Fruit fly (Drosophila melanogaster) whole organism, wandering third instar larva: ENCODE data around the gene brat.

Experiments used
- Abd-B ChIP-seq: fragments of >200 bp; optimal IDR thresholded peaks from 2 replicates; lab custom pipeline; 2017; ENCODE audit warnings: missing biosample characterization, missing genetic modification characterization
- CrebA ChIP-seq: fragments of 200-800 bp; sonication (Bioruptor generic); optimal IDR thresholded peaks from 2 replicates; lab custom pipeline; 2016; ENCODE audit warnings: missing biosample characterization, mild to moderate bottlenecking, missing genetic modification characterization, borderline replicate concordance
- HLH106 ChIP-seq: fragments of 200-800 bp; optimal IDR thresholded peaks from 3 replicates; lab custom pipeline; 2019; ENCODE audit warnings: missing biosample characterization, mild to moderate bottlenecking, missing genetic modification characterization, moderate library complexity
- Hnf4 ChIP-seq: fragments of 200-800 bp; sonication (Bioruptor generic); optimal IDR thresholded peaks from 2 replicates; lab custom pipeline; 2016; ENCODE audit warnings: missing biosample characterization, mild to moderate bottlenecking, missing genetic modification characterization
- Hr78 ChIP-seq: fragments of >200 bp; optimal IDR thresholded peaks from 2 replicates; lab custom pipeline; 2017; ENCODE audit warnings: missing biosample characterization, missing genetic modification characterization
- Myc ChIP-seq: fragments of >200 bp; optimal IDR thresholded peaks from 2 replicates; lab custom pipeline; 2017
- Rel ChIP-seq, 2 experiments: fragments of 200-800 bp; sonication (Bioruptor generic) in 1 of 2; optimal IDR thresholded peaks; 2 replicates in 1 of 2; 3 replicates in 1 of 2; lab custom pipeline; 2016 to 2019; ENCODE audit warnings: mild to moderate bottlenecking in 2 of 2, missing biosample characterization in 2 of 2, missing genetic modification characterization in 2 of 2, moderate library complexity in 1 of 2
- br ChIP-seq: fragments of 200-800 bp; sonication (Bioruptor generic); optimal IDR thresholded peaks from 2 replicates; lab custom pipeline; 2016; ENCODE audit warnings: missing biosample characterization, missing genetic modification characterization
- dsf ChIP-seq: sonication (Bioruptor generic); optimal IDR thresholded peaks from 2 replicates; lab custom pipeline; 2016; ENCODE audit warnings: missing biosample characterization, missing genetic modification characterization, borderline replicate concordance
- lola ChIP-seq: fragments of >200 bp; optimal IDR thresholded peaks from 2 replicates; lab custom pipeline; 2017; ENCODE audit warnings: missing biosample characterization, missing genetic modification characterization
- pan ChIP-seq: fragments of >200 bp; optimal IDR thresholded peaks from 2 replicates; lab custom pipeline; 2017
- psq ChIP-seq: fragments of 200-800 bp; sonication (Bioruptor generic); optimal IDR thresholded peaks from 3 replicates; lab custom pipeline; 2017; ENCODE audit warnings: missing biosample characterization, mild to moderate bottlenecking, missing genetic modification characterization, moderate library complexity
- usp ChIP-seq: fragments of >200 bp; optimal IDR thresholded peaks from 2 replicates; lab custom pipeline; 2017; ENCODE audit warnings: missing biosample characterization, missing genetic modification characterization

- TF ChIP-seq CrebA (GFP tag; lab: Kevin White, UChicago) (no peak), Hnf4 (GFP tag; lab: Kevin White, UChicago) (no peak), Rel (GFP tag; optimal IDR thresholded peaks at IDR 0.05; lab: Kevin White, UChicago) (no peak), Rel (tag; optimal IDR thresholded peaks at IDR 0.05; lab: Kevin White, UChicago) (no peak), Abd-B (GFP tag; lab: Kevin White, UChicago) (no peak), Hr78 (GFP tag; lab: Kevin White, UChicago) (no peak), pan (lab: Kevin White, UChicago) (no peak), psq (GFP tag; lab: Kevin White, UChicago) (peak; percentile 13), HLH106 (tag; lab: Kevin White, UChicago) (no peak), usp (no peak), dsf (GFP tag; lab: Kevin White, UChicago) (no peak), Myc (lab: Kevin White, UChicago) (no peak), br (no peak), lola (GFP tag; lab: Kevin White, UChicago) (no peak)
These were observed 12.4 kb downstream of the brat start for dm6 chr2L:19146047-19146446.
